Worm (Caenorhabditis elegans) whole organism, late embryonic: ENCODE measurements around the gene srd-59.

Experiments used
- ceh-22 ChIP-seq: sonication (generic microtip); optimal IDR thresholded peaks from 2 replicates; lab custom pipeline; 2017; ENCODE audit warnings: missing biosample characterization, missing genetic modification characterization
- sox-2 ChIP-seq: fragments of 200-800 bp; sonication (Bioruptor generic); IDR thresholded peaks from 2 replicates; pipeline ENCODE4 v1.3.6; 2022; ENCODE audit warnings: missing genetic modification reagents, missing genetic modification characterization, missing compliant biosample characterization

- TF ChIP-seq sox-2 (GFP tag; lab: Robert Waterston, UW) (no peak), ceh-22 (tag; lab: Kevin White, UChicago) (no peak)
Observed at ce11 chrII:7197434-7197833, 8.1 kb upstream of the srd-59 start.
